Worm (Caenorhabditis elegans) whole organism, midembryonic: ENCODE measurements around the gene mam-5.

Source experiments
- T22C8.4 ChIP-seq: fragments of 200-800 bp; sonication (Bioruptor generic); IDR thresholded peaks from 2 replicates; pipeline ENCODE4 v1.3.6; 2022; ENCODE audit warnings: missing genetic modification characterization, missing compliant biosample characterization
- cog-1 ChIP-seq: sonication (generic microtip); optimal IDR thresholded peaks from 2 replicates; lab custom pipeline; 2016; ENCODE audit warnings: missing genetic modification characterization, missing compliant biosample characterization
- flt-1 ChIP-seq: fragments of 200-800 bp; sonication (Bioruptor generic); IDR thresholded peaks from 2 replicates; pipeline ENCODE4 v1.3.6; 2022; ENCODE audit warnings: missing genetic modification characterization, missing compliant biosample characterization
- klf-2 ChIP-seq: fragments of 200-800 bp; sonication (Bioruptor generic); conservative IDR thresholded peaks from 2 replicates; pipeline ENCODE4 v1.3.6; 2022; ENCODE audit warnings: missing genetic modification reagents, missing genetic modification characterization, missing compliant biosample characterization
- med-1 ChIP-seq: sonication (generic microtip); optimal IDR thresholded peaks from 2 replicates; lab custom pipeline; 2017; ENCODE audit warnings: missing genetic modification characterization, mild to moderate bottlenecking, missing compliant biosample characterization, antibody characterized with exemption, missing genetic modification reagents; ENCODE audit not compliant: insufficient read depth
- ref-1 ChIP-seq: fragments of 200-800 bp; sonication (Bioruptor generic); conservative IDR thresholded peaks from 2 replicates; pipeline ENCODE4 v1.3.6; 2022; ENCODE audit warnings: missing genetic modification reagents, missing genetic modification characterization, missing compliant biosample characterization
- tab-1 ChIP-seq: fragments of 200-800 bp; sonication (Bioruptor generic); IDR thresholded peaks from 2 replicates; pipeline ENCODE4 v1.3.6; 2022; ENCODE audit warnings: missing genetic modification characterization, missing compliant biosample characterization
- ztf-23 ChIP-seq: fragments of 200-800 bp; sonication (Bioruptor generic); IDR thresholded peaks from 2 replicates; pipeline ENCODE4 v1.3.6; 2022; ENCODE audit warnings: missing genetic modification reagents, missing genetic modification characterization, missing compliant biosample characterization
- ztf-29 ChIP-seq: fragments of 200-800 bp; sonication (Bioruptor generic); IDR thresholded peaks from 2 replicates; pipeline ENCODE4 v1.3.6; 2022; ENCODE audit warnings: missing genetic modification reagents, missing genetic modification characterization, missing compliant biosample characterization

DNA sequence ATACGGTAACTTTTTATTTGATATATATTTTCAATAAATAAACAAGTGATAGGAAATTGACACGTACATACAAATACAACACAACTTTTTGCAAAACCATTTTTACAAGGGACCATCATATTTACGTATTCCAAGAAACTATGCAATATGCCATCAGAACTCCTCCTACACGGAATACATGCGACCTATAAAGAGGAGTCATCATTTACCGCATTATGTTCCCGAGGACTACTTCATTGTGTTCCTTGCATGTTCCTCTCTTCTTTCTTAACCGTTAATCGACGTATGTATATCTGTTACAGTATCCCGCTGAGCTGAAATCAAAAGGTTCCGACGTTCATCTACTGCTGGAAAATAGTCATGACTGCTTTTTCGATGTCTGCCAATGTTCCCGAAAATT is 34.1 kb upstream of the mam-5 start, which contains the start of gene C50H2.5:
- TF ChIP-seq klf-2 (no peak), ref-1 (no peak), flt-1 (GFP tag; lab: Robert Waterston, UW) (no peak), med-1 (no peak), ztf-23 (GFP tag; lab: Robert Waterston, UW) (no peak), tab-1 (no peak), ztf-29 (GFP tag; lab: Robert Waterston, UW) (no peak), T22C8.4 (GFP tag; lab: Robert Waterston, UW) (no peak), cog-1 (tag; lab: Kevin White, UChicago) (no peak)
